Fruit fly (Drosophila melanogaster) whole organism, embryonic: Measurements from ENCODE around the gene CG7231.

Experiments
- BtbVII ChIP-seq: fragments of 200-800 bp; sonication (Bioruptor generic); optimal IDR thresholded peaks from 3 replicates; lab custom pipeline; 2017; ENCODE audit warnings: missing biosample characterization, mild to moderate bottlenecking, missing genetic modification characterization
- Bteb2 ChIP-seq: fragments of 200-800 bp; sonication (Bioruptor generic); optimal IDR thresholded peaks from 2 replicates; lab custom pipeline; 2016; ENCODE audit warnings: missing biosample characterization, missing genetic modification characterization
- CG10274 ChIP-seq: fragments of 200-800 bp; sonication (Bioruptor generic); optimal IDR thresholded peaks from 3 replicates; lab custom pipeline; 2017; ENCODE audit warnings: missing biosample characterization, mild to moderate bottlenecking, missing genetic modification characterization
- CG10431 ChIP-seq: fragments of 200-800 bp; sonication (Bioruptor generic); optimal IDR thresholded peaks from 3 replicates; lab custom pipeline; 2018; ENCODE audit warnings: missing biosample characterization, mild to moderate bottlenecking, missing genetic modification characterization
- CG10565 ChIP-seq: fragments of 200-800 bp; sonication (Bioruptor generic); optimal IDR thresholded peaks from 3 replicates; lab custom pipeline; 2016; ENCODE audit warnings: missing biosample characterization, mild to moderate bottlenecking, missing genetic modification characterization
- CG12236 ChIP-seq: fragments of 200-800 bp; sonication (Bioruptor generic); optimal IDR thresholded peaks from 2 replicates; lab custom pipeline; 2016; ENCODE audit warnings: missing biosample characterization, missing genetic modification characterization
- CG13424 ChIP-seq: fragments of 200-800 bp; sonication (Bioruptor generic); optimal IDR thresholded peaks from 2 replicates; lab custom pipeline; 2019; ENCODE audit warnings: missing biosample characterization, mild to moderate bottlenecking, missing genetic modification characterization, moderate library complexity
- CG15269 ChIP-seq: fragments of 200-800 bp; sonication (Bioruptor generic); optimal IDR thresholded peaks from 2 replicates; lab custom pipeline; 2018; ENCODE audit warnings: missing biosample characterization, mild to moderate bottlenecking, missing genetic modification characterization, moderate library complexity
- CG15514 ChIP-seq: fragments of 200-800 bp; sonication (Bioruptor generic); optimal IDR thresholded peaks from 3 replicates; lab custom pipeline; 2017; ENCODE audit warnings: missing biosample characterization, missing genetic modification characterization, mild to moderate bottlenecking, moderate library complexity, missing genetic modification reagents
- CG16813 ChIP-seq: fragments of 200-800 bp; sonication (Bioruptor generic); IDR thresholded peaks from 3 replicates; pipeline ENCODE4 v1.3.6; 2022; ENCODE audit warnings: missing biosample characterization, missing genetic modification characterization; ENCODE audit not compliant: partially characterized antibody
- CG17829 ChIP-seq: fragments of 200-800 bp; optimal IDR thresholded peaks from 2 replicates; lab custom pipeline; 2019; ENCODE audit warnings: missing biosample characterization, mild to moderate bottlenecking, missing genetic modification characterization, moderate library complexity
- CG18011 ChIP-seq: fragments of 200-800 bp; sonication (Bioruptor generic); optimal IDR thresholded peaks from 2 replicates; lab custom pipeline; 2017; ENCODE audit warnings: missing biosample characterization, missing genetic modification characterization, mild to moderate bottlenecking, moderate library complexity, missing genotype
- CG2712 ChIP-seq: fragments of 200-800 bp; optimal IDR thresholded peaks from 3 replicates; lab custom pipeline; 2019; ENCODE audit warnings: missing biosample characterization, mild to moderate bottlenecking, missing genetic modification characterization, moderate library complexity
- CG30020 ChIP-seq: fragments of 200-800 bp; optimal IDR thresholded peaks from 2 replicates; lab custom pipeline; 2019; ENCODE audit warnings: missing biosample characterization, mild to moderate bottlenecking, missing genetic modification characterization, moderate library complexity
- CG34224 ChIP-seq: fragments of 200-800 bp; sonication (Bioruptor generic); IDR thresholded peaks from 3 replicates; pipeline ENCODE4 v1.3.6; 2022; ENCODE audit warnings: missing biosample characterization, missing genetic modification characterization; ENCODE audit not compliant: partially characterized antibody
- CG34422 ChIP-seq: fragments of 200-800 bp; sonication (Bioruptor generic); IDR thresholded peaks from 3 replicates; pipeline ENCODE4 v1.3.6; 2022; ENCODE audit warnings: missing biosample characterization, missing genetic modification characterization
- CG3726 ChIP-seq: fragments of 200-800 bp; sonication (Bioruptor generic); IDR thresholded peaks from 3 replicates; pipeline ENCODE4, ENCODE4 v1.3.6; 2022; ENCODE audit warnings: missing biosample characterization, missing genetic modification characterization
- CG3995 ChIP-seq: fragments of 200-800 bp; sonication (Bioruptor generic); optimal IDR thresholded peaks from 3 replicates; lab custom pipeline; 2016; ENCODE audit warnings: missing biosample characterization, missing genetic modification characterization
- CG4404 ChIP-seq: fragments of 200-800 bp; sonication (Bioruptor generic); IDR thresholded peaks from 2 replicates; pipeline ENCODE4 v1.3.6; 2022; ENCODE audit warnings: missing biosample characterization, missing genetic modification characterization
- CG4424 ChIP-seq: fragments of 200-800 bp; sonication (Bioruptor generic); optimal IDR thresholded peaks from 3 replicates; lab custom pipeline; 2016; ENCODE audit warnings: missing biosample characterization, missing genetic modification characterization
- CG4730 ChIP-seq: fragments of 200-800 bp; sonication (Bioruptor generic); IDR thresholded peaks from 2 replicates; pipeline ENCODE4 v1.3.6; 2022; ENCODE audit warnings: missing biosample characterization, missing genetic modification characterization
- CG6791 ChIP-seq: fragments of 200-800 bp; sonication (Bioruptor generic); IDR thresholded peaks from 3 replicates; pipeline ENCODE4 v1.3.6; 2022; ENCODE audit warnings: missing biosample characterization, missing genetic modification characterization; ENCODE audit not compliant: partially characterized antibody
- CG7372 ChIP-seq: fragments of 200-800 bp; sonication (Bioruptor generic); IDR thresholded peaks from 2 replicates; pipeline ENCODE4 v1.3.6; 2022; ENCODE audit warnings: missing biosample characterization, missing genetic modification characterization
- CG7556 ChIP-seq: fragments of 200-800 bp; sonication (Bioruptor generic); optimal IDR thresholded peaks from 2 replicates; lab custom pipeline; 2017; ENCODE audit warnings: missing biosample characterization, mild to moderate bottlenecking, missing genetic modification characterization
- CG7839 ChIP-seq: fragments of 200-800 bp; sonication (Bioruptor generic); optimal IDR thresholded peaks from 3 replicates; lab custom pipeline; 2018; ENCODE audit warnings: missing biosample characterization, mild to moderate bottlenecking, missing genetic modification characterization, moderate library complexity
- CG7987 ChIP-seq: fragments of 200-800 bp; sonication (Bioruptor generic); optimal IDR thresholded peaks from 2 replicates; lab custom pipeline; 2018; ENCODE audit warnings: missing biosample characterization, mild to moderate bottlenecking, missing genetic modification characterization, moderate library complexity
- CG9797 ChIP-seq: fragments of 200-800 bp; sonication (Bioruptor generic); optimal IDR thresholded peaks from 3 replicates; lab custom pipeline; 2018; ENCODE audit warnings: missing biosample characterization, mild to moderate bottlenecking, missing genetic modification characterization
- Doc3 ChIP-seq: fragments of 200-800 bp; sonication (Bioruptor generic); IDR thresholded peaks from 3 replicates; pipeline ENCODE4 v1.3.6; 2022; ENCODE audit warnings: missing biosample characterization, missing genetic modification characterization; ENCODE audit not compliant: partially characterized antibody
- Drgx ChIP-seq: fragments of 200-800 bp; sonication (Bioruptor generic); IDR thresholded peaks from 2 replicates; pipeline ENCODE4 v1.3.6; 2022; ENCODE audit warnings: missing biosample characterization, missing genetic modification characterization
- Eip74EF ChIP-seq, 2 experiments: fragments of 200-800 bp in 1 of 2; fragments of >200 bp in 1 of 2; sonication (Bioruptor generic) in 1 of 2; optimal IDR thresholded peaks; 2 replicates each; lab custom pipeline; 2017 to 2019; ENCODE audit warnings: missing biosample characterization in 2 of 2, missing genetic modification characterization in 2 of 2, mild to moderate bottlenecking in 1 of 2, moderate library complexity in 1 of 2
- Hmr ChIP-seq: fragments of 200-800 bp; sonication (Bioruptor generic); optimal IDR thresholded peaks from 3 replicates; lab custom pipeline; 2017; ENCODE audit warnings: mild to moderate bottlenecking, missing biosample characterization, missing genetic modification reagents, missing genetic modification characterization
- Hsf ChIP-seq: fragments of 200-800 bp; sonication (Bioruptor generic); optimal IDR thresholded peaks from 3 replicates; lab custom pipeline; 2016; ENCODE audit warnings: missing biosample characterization, missing genetic modification characterization
- Med ChIP-seq: fragments of 200-800 bp; sonication (Bioruptor generic); peaks from one replicate; lab custom pipeline; 2016; ENCODE audit warnings: missing biosample characterization, missing genetic modification characterization, mild to moderate bottlenecking, inconsistent platforms, moderate library complexity
- NFAT ChIP-seq: fragments of 200-800 bp; sonication (Bioruptor generic); IDR thresholded peaks from 2 replicates; pipeline ENCODE4 v1.3.6; 2022; ENCODE audit warnings: missing biosample characterization, missing genetic modification characterization
- PHDP ChIP-seq: fragments of 200-800 bp; sonication (Bioruptor generic); optimal IDR thresholded peaks from 3 replicates; lab custom pipeline; 2018; ENCODE audit warnings: missing biosample characterization, mild to moderate bottlenecking, missing genetic modification characterization, moderate library complexity
- Pdp1 ChIP-seq, 2 experiments: fragments of 200-800 bp; sonication (Bioruptor generic); optimal IDR thresholded peaks; 3 replicates each; lab custom pipeline; 2016; ENCODE audit warnings: missing biosample characterization in 2 of 2, missing genetic modification characterization in 2 of 2, mild to moderate bottlenecking in 1 of 2, moderate library complexity in 1 of 2
- ase ChIP-seq: fragments of 200-800 bp; sonication (Bioruptor generic); IDR thresholded peaks from 3 replicates; pipeline ENCODE4 v1.3.6; 2022; ENCODE audit warnings: missing biosample characterization, missing genetic modification characterization
- crp ChIP-seq, 2 experiments: fragments of 200-800 bp; sonication (Bioruptor generic); optimal IDR thresholded peaks; 2 replicates in 1 of 2; 3 replicates in 1 of 2; lab custom pipeline; 2017; ENCODE audit warnings: missing biosample characterization in 2 of 2, missing genetic modification characterization in 2 of 2, mild to moderate bottlenecking in 1 of 2, moderate library complexity in 1 of 2
- dm ChIP-seq: fragments of 200-800 bp; sonication (Bioruptor generic); optimal IDR thresholded peaks from 3 replicates; lab custom pipeline; 2016; ENCODE audit warnings: missing biosample characterization, missing genetic modification characterization
- dysf ChIP-seq: fragments of 200-800 bp; sonication (Bioruptor generic); IDR thresholded peaks from 3 replicates; pipeline ENCODE4 v1.3.6; 2022; ENCODE audit warnings: missing biosample characterization, missing genetic modification characterization
- emc ChIP-seq: fragments of 200-800 bp; sonication (Bioruptor generic); optimal IDR thresholded peaks from 2 replicates; lab custom pipeline; 2016; ENCODE audit warnings: missing biosample characterization, missing genetic modification characterization
- grau ChIP-seq: fragments of 200-800 bp; optimal IDR thresholded peaks from 3 replicates; lab custom pipeline; 2019; ENCODE audit warnings: missing biosample characterization, mild to moderate bottlenecking, missing genetic modification characterization, moderate library complexity
- maf-S ChIP-seq: fragments of 200-800 bp; sonication (Bioruptor generic); optimal IDR thresholded peaks from 2 replicates; lab custom pipeline; 2016; ENCODE audit warnings: missing biosample characterization, missing genetic modification characterization
- row ChIP-seq: fragments of 200-800 bp; sonication (Bioruptor generic); IDR thresholded peaks from 3 replicates; pipeline ENCODE4 v1.3.6; 2022; ENCODE audit warnings: missing biosample characterization, missing genetic modification characterization
- sc ChIP-seq, 3 experiments: fragments of >200 bp in 2 of 3; fragments of 200-800 bp in 1 of 3; sonication (Bioruptor generic) in 1 of 3; optimal IDR thresholded peaks; 2 replicates in 2 of 3; 3 replicates in 1 of 3; lab custom pipeline; 2017; ENCODE audit warnings: mild to moderate bottlenecking in 1 of 3, missing biosample characterization in 1 of 3, missing genetic modification characterization in 1 of 3, missing genetic modification reagents in 1 of 3
- sisA ChIP-seq: fragments of 200-800 bp; sonication (Bioruptor generic); IDR thresholded peaks from 2 replicates; pipeline ENCODE4 v1.3.6; 2022; ENCODE audit warnings: missing biosample characterization, missing genetic modification characterization
- sqz ChIP-seq: fragments of 200-800 bp; sonication (Bioruptor generic); optimal IDR thresholded peaks from 3 replicates; lab custom pipeline; 2018; ENCODE audit warnings: missing biosample characterization, mild to moderate bottlenecking, missing genetic modification characterization
- tin ChIP-seq: fragments of 200-800 bp; sonication (Bioruptor generic); optimal IDR thresholded peaks from 3 replicates; lab custom pipeline; 2016; ENCODE audit warnings: missing biosample characterization, missing genetic modification characterization
- wdn ChIP-seq: fragments of 200-800 bp; sonication (Bioruptor generic); IDR thresholded peaks from 2 replicates; pipeline ENCODE4 v1.3.6; 2022; ENCODE audit warnings: missing biosample characterization, missing genetic modification characterization

Gene CG7231

DNA sequence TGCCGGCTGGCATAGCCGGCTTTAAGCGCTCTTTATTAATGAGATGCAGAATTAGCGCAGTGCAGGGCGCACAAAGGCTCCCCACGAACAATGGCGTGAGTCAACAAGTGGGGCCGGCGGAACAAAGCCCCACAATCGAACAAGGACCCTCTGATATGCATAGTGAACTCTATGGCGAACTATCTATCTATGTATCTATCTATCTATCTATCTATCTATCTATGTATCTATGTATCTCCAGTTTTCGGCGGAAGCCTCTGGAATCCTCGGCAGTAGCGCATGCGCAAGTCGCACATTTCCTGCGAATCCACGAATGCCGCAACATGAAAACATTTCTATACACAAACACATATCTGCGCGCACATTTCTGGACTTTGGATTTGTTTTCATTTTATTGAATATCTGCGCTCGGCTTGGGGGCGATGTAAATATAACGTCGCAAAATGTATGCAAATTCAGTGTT, 16.9 kb downstream of the CG7231 start (continued):
- TF ChIP-seq crp (GFP tag; optimal IDR thresholded peaks at IDR 0.05; lab: Kevin White, UChicago): no peak
- TF ChIP-seq CG10431 (GFP tag; lab: Kevin White, UChicago): no peak
- peak; percentile 12; the same call in 1 of the 3 replicates for TF ChIP-seq row (GFP tag; lab: Robert Waterston, UW)
- TF ChIP-seq dysf (GFP tag; lab: Robert Waterston, UW): peak; percentile 18; the same call in 1 of the 3 replicates
- peak; percentile 9; the same call in 1 of the 2 replicates for TF ChIP-seq NFAT (GFP tag; lab: Robert Waterston, UW)
- TF ChIP-seq CG10565: no peak
- 0 out of 3 replicates have a peak, but pooled peaks have one; percentile 36 for TF ChIP-seq CG6791 (GFP tag; lab: Robert Waterston, UW)
- TF ChIP-seq CG7987 (GFP tag; lab: Kevin White, UChicago): no peak
- no peak for TF ChIP-seq sisA (GFP tag; lab: Robert Waterston, UW)
- no peak for TF ChIP-seq ase (GFP tag; lab: Robert Waterston, UW)
- TF ChIP-seq CG16813 (GFP tag; lab: Robert Waterston, UW): 0 out of 3 replicates have a peak, but pooled peaks have one; percentile 13
- no peak for TF ChIP-seq dm (GFP tag; lab: Kevin White, UChicago)
- no peak for TF ChIP-seq CG4424 (GFP tag; lab: Kevin White, UChicago)
- no peak for TF ChIP-seq CG15269 (tag; lab: Kevin White, UChicago)
- peak; percentile 47 for TF ChIP-seq CG7556 (GFP tag; lab: Kevin White, UChicago)
- TF ChIP-seq CG30020 (tag; lab: Kevin White, UChicago): no peak
- TF ChIP-seq Eip74EF (GFP tag; optimal IDR thresholded peaks at IDR 0.05; lab: Kevin White, UChicago): no peak
- peak; percentile 97 for TF ChIP-seq CG10274 (GFP tag; lab: Kevin White, UChicago)
- no peak for TF ChIP-seq PHDP (tag; lab: Kevin White, UChicago)
- TF ChIP-seq Drgx (GFP tag; lab: Robert Waterston, UW): peak; percentile 91
- TF ChIP-seq maf-S (GFP tag; lab: Kevin White, UChicago): peak; percentile 11
- peak; percentile 19 for TF ChIP-seq emc (GFP tag; lab: Kevin White, UChicago)
- TF ChIP-seq CG3995 (GFP tag; lab: Kevin White, UChicago): peak; percentile 9
- no peak for TF ChIP-seq CG4730
- TF ChIP-seq Bteb2 (GFP tag; lab: Kevin White, UChicago): peak; percentile 35
- peak; percentile 48 for TF ChIP-seq CG4404 (GFP tag; lab: Robert Waterston, UW)
- TF ChIP-seq CG34422 (GFP tag; lab: Robert Waterston, UW): 0 out of 3 replicates have a peak, but pooled peaks have one; percentile 30
- TF ChIP-seq CG12236 (GFP tag; lab: Kevin White, UChicago): no peak
- no peak for TF ChIP-seq CG17829
- TF ChIP-seq CG3726 (GFP tag; lab: Robert Waterston, UW): no peak
- peak; percentile 46 for TF ChIP-seq CG15514 (GFP tag; lab: Kevin White, UChicago)
- no peak for TF ChIP-seq Doc3
- no peak for TF ChIP-seq CG9797 (GFP tag; lab: Kevin White, UChicago)
- TF ChIP-seq BtbVII (GFP tag; lab: Kevin White, UChicago): peak; percentile 3
- TF ChIP-seq CG18011: no peak
- TF ChIP-seq sqz (GFP tag; lab: Kevin White, UChicago): no peak
- TF ChIP-seq CG7839 (tag; lab: Kevin White, UChicago): peak; percentile 26
- no peak for TF ChIP-seq CG2712 (tag; lab: Kevin White, UChicago)
- TF ChIP-seq grau (tag; lab: Kevin White, UChicago): peak; percentile 49
- TF ChIP-seq wdn (GFP tag; lab: Robert Waterston, UW): 0 out of 2 replicates have a peak, but pooled peaks have one; percentile 46
- no peak for TF ChIP-seq CG13424 (tag; lab: Kevin White, UChicago)
- 0 out of 3 replicates have a peak, but pooled peaks have one; percentile 45 for TF ChIP-seq CG34224 (GFP tag; lab: Robert Waterston, UW)
- TF ChIP-seq CG7372 (GFP tag; lab: Robert Waterston, UW): no peak
- TF ChIP-seq Pdp1 (GFP tag; optimal IDR thresholded peaks at IDR 0.05; lab: Kevin White, UChicago): peak; percentile 12 to 20
- TF ChIP-seq Hsf: peak; percentile 20
- no peak for TF ChIP-seq sc (optimal IDR thresholded peaks at IDR 0.05; lab: Kevin White, UChicago)
- no peak for TF ChIP-seq sc (GFP tag; optimal IDR thresholded peaks at IDR 0.05; lab: Kevin White, UChicago)
- peak; percentile 82 for TF ChIP-seq Med (GFP tag; lab: Kevin White, UChicago)
- no peak for TF ChIP-seq tin
- peak; percentile 55 for TF ChIP-seq Hmr (GFP tag; lab: Kevin White, UChicago)
